2 worm cellular contexts compared by ENCODE assay signal in genomic region chrIII:5663521-5663920, ce11.
TF ChIP-seq lines count a peak whose summit lies in the region.

No protein-coding gene starts in this region.

TF ChIP-seq in whole organism, L4 larva, 104 proteins besides CTCF, POLR2A, EP300 and RAD21:
- TF ChIP-seq nhr-102 (tag; optimal IDR thresholded peaks at IDR 0.05; lab: Kevin White, UChicago) (no peak), F49E8.2 (tag; optimal IDR thresholded peaks at IDR 0.05; lab: Kevin White, UChicago; ENCODE audit: borderline replicate concordance) (peak; percentile 85), unc-130 (GFP tag; optimal IDR thresholded peaks at IDR 0.05; lab: Kevin White, UChicago) (peak; percentile 87), Y48G9A.11 (GFP tag; IDR thresholded peaks at IDR 0.05; lab: Robert Waterston, UW) (peak; percentile 79), lsy-2 (tag; optimal IDR thresholded peaks at IDR 0.05; lab: Kevin White, UChicago) (peak in 1 of 2 experiments; percentile 73), lin-38 (GFP tag; IDR thresholded peaks at IDR 0.05; lab: Robert Waterston, UW) (peak; percentile 81), snpc-1.2 (GFP tag; IDR thresholded peaks at IDR 0.05; lab: Robert Waterston, UW) (peak; percentile 60; the same call in 1 of the 2 replicates), madf-5 (GFP tag; IDR thresholded peaks at IDR 0.05; lab: Robert Waterston, UW) (no peak)

TF ChIP-seq in whole organism, young adult, 124 proteins besides CTCF, POLR2A, EP300 and RAD21:
- TF ChIP-seq snpc-4 (GFP tag; optimal IDR thresholded peaks at IDR 0.05; lab: Kevin White, UChicago) = peak; percentile 59
- TF ChIP-seq snpc-4 (tag; optimal IDR thresholded peaks at IDR 0.05; lab: Kevin White, UChicago) = peak in 3 of 4 experiments; percentile 46 to 72 (median 68)
- TF ChIP-seq B0019.2 (GFP tag; conservative IDR thresholded peaks at IDR 0.05; lab: Robert Waterston, UW) = peak; percentile 85
- peak; percentile 95 for TF ChIP-seq dpl-1 (GFP tag; optimal IDR thresholded peaks at IDR 0.05; lab: Kevin White, UChicago)
- TF ChIP-seq F49E8.2 (tag; optimal IDR thresholded peaks at IDR 0.05; lab: Kevin White, UChicago; ENCODE audit: insufficient read depth) = peak; percentile 90
- peak; percentile 27 for TF ChIP-seq ztf-18 (tag; optimal IDR thresholded peaks at IDR 0.05; lab: Kevin White, UChicago)
- peak; percentile 56 for TF ChIP-seq athp-1 (tag; optimal IDR thresholded peaks at IDR 0.05; lab: Kevin White, UChicago)
- peak; percentile 94 for TF ChIP-seq lin-54 (GFP tag; optimal IDR thresholded peaks at IDR 0.05; lab: Kevin White, UChicago)
- TF ChIP-seq F57A8.1 (GFP tag; optimal IDR thresholded peaks at IDR 0.05; lab: Kevin White, UChicago) = no peak
- peak; percentile 66 for TF ChIP-seq mcd-1 (GFP tag; IDR thresholded peaks at IDR 0.05; lab: Robert Waterston, UW)
- TF ChIP-seq Y95B8A.8 (GFP tag; IDR thresholded peaks at IDR 0.05; lab: Robert Waterston, UW) = peak; percentile 83
- peak; percentile 100 for TF ChIP-seq madf-6 (GFP tag; IDR thresholded peaks at IDR 0.05; lab: Robert Waterston, UW)
- TF ChIP-seq let-526 (GFP tag; IDR thresholded peaks at IDR 0.05; lab: Robert Waterston, UW) = no peak
- peak; percentile 59; the same call in 1 of the 2 replicates for TF ChIP-seq hmg-1.2 (GFP tag; IDR thresholded peaks at IDR 0.05; lab: Robert Waterston, UW)
- peak; percentile 100 for TF ChIP-seq madf-8 (GFP tag; conservative IDR thresholded peaks at IDR 0.05; lab: Robert Waterston, UW)
- peak; percentile 85 for TF ChIP-seq snpc-1.1 (tag; optimal IDR thresholded peaks at IDR 0.05; lab: Kevin White, UChicago; ENCODE audit: insufficient read depth)
- TF ChIP-seq lin-35 (GFP tag; optimal IDR thresholded peaks at IDR 0.05; lab: Kevin White, UChicago) = peak in 2 of 3 experiments; percentile 25 to 88
- TF ChIP-seq unc-62 (GFP tag; optimal IDR thresholded peaks at IDR 0.05; lab: Kevin White, UChicago) = no peak
- no peak for TF ChIP-seq mxl-1 (tag; optimal IDR thresholded peaks at IDR 0.05; lab: Kevin White, UChicago)
- peak; percentile 66 for TF ChIP-seq snpc-1.3 (tag; optimal IDR thresholded peaks at IDR 0.05; lab: Kevin White, UChicago; ENCODE audit: insufficient read depth)
- TF ChIP-seq lsl-1 (GFP tag; optimal IDR thresholded peaks at IDR 0.05; lab: Kevin White, UChicago) = peak; percentile 100
- peak; percentile 83 for TF ChIP-seq Y53G8AR.9 (GFP tag; conservative IDR thresholded peaks at IDR 0.05; lab: Robert Waterston, UW)
- TF ChIP-seq hrde-1 (tag; optimal IDR thresholded peaks at IDR 0.05; lab: Kevin White, UChicago; ENCODE audit: borderline replicate concordance) = peak; percentile 56
- TF ChIP-seq D2030.7 (GFP tag; IDR thresholded peaks at IDR 0.05; lab: Robert Waterston, UW) = peak; percentile 93
- 0 out of 2 replicates have a peak, but pooled peaks have one; percentile 48 for TF ChIP-seq Y79H2A.3 (GFP tag; conservative IDR thresholded peaks at IDR 0.05; lab: Robert Waterston, UW)
- TF ChIP-seq tlf-1 (GFP tag; optimal IDR thresholded peaks at IDR 0.05; lab: Kevin White, UChicago) = peak; percentile 82
- peak; percentile 64 for TF ChIP-seq tbp1 (GFP tag; optimal IDR thresholded peaks at IDR 0.05; lab: Kevin White, UChicago)
- no peak for TF ChIP-seq ztf-3 (GFP tag; optimal IDR thresholded peaks at IDR 0.05; lab: Kevin White, UChicago)
- peak; percentile 97 for TF ChIP-seq ceh-91 (GFP tag; IDR thresholded peaks at IDR 0.05; lab: Robert Waterston, UW)
- TF ChIP-seq madf-3 (GFP tag; IDR thresholded peaks at IDR 0.05; lab: Robert Waterston, UW) = peak; percentile 56; the same call in 1 of the 2 replicates
- TF ChIP-seq xnd-1 (tag; optimal IDR thresholded peaks at IDR 0.05; lab: Kevin White, UChicago) = peak; percentile 100
- TF ChIP-seq ceh-100 (GFP tag; IDR thresholded peaks at IDR 0.05; lab: Robert Waterston, UW) = peak; percentile 39
- no peak for TF ChIP-seq ccch-3 (GFP tag; optimal IDR thresholded peaks at IDR 0.05; lab: Kevin White, UChicago)
- peak; percentile 72; the same call in 1 of the 2 replicates for TF ChIP-seq pbrm-1 (GFP tag; IDR thresholded peaks at IDR 0.05; lab: Robert Waterston, UW)
- TF ChIP-seq tbx-9 (tag; optimal IDR thresholded peaks at IDR 0.05; lab: Kevin White, UChicago; ENCODE audit: borderline replicate concordance) = no peak
- TF ChIP-seq dox-1 (GFP tag; IDR thresholded peaks at IDR 0.05; lab: Robert Waterston, UW) = peak; percentile 86
- TF ChIP-seq T07F8.4 (tag; optimal IDR thresholded peaks at IDR 0.05; lab: Kevin White, UChicago) = no peak
- peak; percentile 77; the same call in 1 of the 2 replicates for TF ChIP-seq ekl-4 (GFP tag; IDR thresholded peaks at IDR 0.05; lab: Robert Waterston, UW)
- TF ChIP-seq ztf-28 (GFP tag; IDR thresholded peaks at IDR 0.05; lab: Robert Waterston, UW) = no peak
- TF ChIP-seq bed-1 (GFP tag; IDR thresholded peaks at IDR 0.05; lab: Robert Waterston, UW) = no peak
- peak; percentile 84 for TF ChIP-seq hsf-1 (GFP tag; IDR thresholded peaks at IDR 0.05; lab: Robert Waterston, UW)
- no peak for TF ChIP-seq cebp-1 (GFP tag; IDR thresholded peaks at IDR 0.05; lab: Robert Waterston, UW)
- TF ChIP-seq cebp-1 (tag; optimal IDR thresholded peaks at IDR 0.05; lab: Kevin White, UChicago) = no peak
- TF ChIP-seq nhr-90 (tag; optimal IDR thresholded peaks at IDR 0.05; lab: Kevin White, UChicago) = no peak
- peak; percentile 100 for TF ChIP-seq efl-1 (GFP tag; optimal IDR thresholded peaks at IDR 0.05; lab: Kevin White, UChicago)
- no peak for TF ChIP-seq T26A5.8 (tag; optimal IDR thresholded peaks at IDR 0.05; lab: Kevin White, UChicago)
- TF ChIP-seq lag-1 (GFP tag; IDR thresholded peaks at IDR 0.05; lab: Robert Waterston, UW) = no peak
- TF ChIP-seq F33H1.4 (GFP tag; IDR thresholded peaks at IDR 0.05; lab: Robert Waterston, UW) = peak; percentile 99
- TF ChIP-seq unc-130 (GFP tag; optimal IDR thresholded peaks at IDR 0.05; lab: Kevin White, UChicago) = peak; percentile 89
- TF ChIP-seq attf-6 (GFP tag; IDR thresholded peaks at IDR 0.05; lab: Robert Waterston, UW) = peak; percentile 72
- TF ChIP-seq hlh-12 (tag; optimal IDR thresholded peaks at IDR 0.05; lab: Kevin White, UChicago) = no peak
- TF ChIP-seq C17E4.6 (GFP tag; IDR thresholded peaks at IDR 0.05; lab: Robert Waterston, UW) = peak; percentile 71; the same call in 1 of the 2 replicates
- TF ChIP-seq snpc-3.4 (tag; optimal IDR thresholded peaks at IDR 0.05; lab: Kevin White, UChicago) = peak; percentile 85
- peak; percentile 65 for TF ChIP-seq B0336.3 (GFP tag; IDR thresholded peaks at IDR 0.05; lab: Robert Waterston, UW)
- TF ChIP-seq egl-44 (GFP tag; IDR thresholded peaks at IDR 0.05; lab: Robert Waterston, UW) = no peak
- TF ChIP-seq egl-18 (GFP tag; IDR thresholded peaks at IDR 0.05; lab: Robert Waterston, UW) = no peak
- peak; percentile 86 for TF ChIP-seq rcor-1 (GFP tag; IDR thresholded peaks at IDR 0.05; lab: Robert Waterston, UW)

Comparison
In these comparisons a context has a peak if more than half of its experiments do, and no peak if none do; other contexts are left out.
1. Of the 7 proteins assayed by ChIP-seq in both whole organism, young adult and whole organism, L4 larva: peak only in whole organism, young adult: dpl-1 and snpc-4; only in whole organism, L4 larva: none; in both: F49E8.2 and unc-130; in neither: 3.